Fruit fly (Drosophila melanogaster): ENCODE results near the gene cdi.

The cdi gene

dm6 chr3R:19031210-19031609 lies 62.9 kb downstream of the cdi start, which contains the start of the genes Prp18 and CG6013:
Gene Prp18 (minus strand): TSS chr3R:19031271.
Gene CG6013 (plus strand): TSS chr3R:19031503.
- TF ChIP-seq psq (optimal IDR thresholded peaks at IDR 0.05) (no peak), Myc (optimal IDR thresholded peaks at IDR 0.05) (no peak), insv (optimal IDR thresholded peaks at IDR 0.05) (no peak), Sin3A (optimal IDR thresholded peaks at IDR 0.05) (no peak), h (optimal IDR thresholded peaks at IDR 0.05) (no peak), ttk (optimal IDR thresholded peaks at IDR 0.05) (no peak)

dm6 chr3R:19028758-19029157 lies 65.3 kb downstream of the cdi start, which contains the start of the genes GatA and P5cr:
Gene GatA (minus strand): TSS chr3R:19028857.
Gene P5cr (plus strand): TSS chr3R:19028931.
- TF ChIP-seq ttk (optimal IDR thresholded peaks at IDR 0.05) (no peak), psq (optimal IDR thresholded peaks at IDR 0.05) (no peak), Sin3A (optimal IDR thresholded peaks at IDR 0.05) (no peak), insv (optimal IDR thresholded peaks at IDR 0.05) (no peak), h (optimal IDR thresholded peaks at IDR 0.05) (no peak), Myc (optimal IDR thresholded peaks at IDR 0.05) (no peak)

dm6 chr3R:19027165-19027564 lies 66.9 kb downstream of the cdi start, which contains the start of gene NP15.6:
Gene NP15.6 (plus strand): TSS chr3R:19027368.
- TF ChIP-seq ttk (optimal IDR thresholded peaks at IDR 0.05): no peak
- no peak for TF ChIP-seq Sin3A (optimal IDR thresholded peaks at IDR 0.05)
- TF ChIP-seq h (optimal IDR thresholded peaks at IDR 0.05): no peak
- no peak for TF ChIP-seq Myc (optimal IDR thresholded peaks at IDR 0.05)
- no peak for TF ChIP-seq insv (optimal IDR thresholded peaks at IDR 0.05)
- TF ChIP-seq psq (optimal IDR thresholded peaks at IDR 0.05): no peak

- TF ChIP-seq psq (optimal IDR thresholded peaks at IDR 0.05) (no peak), Myc (optimal IDR thresholded peaks at IDR 0.05) (no peak), Sin3A (optimal IDR thresholded peaks at IDR 0.05) (no peak), ttk (optimal IDR thresholded peaks at IDR 0.05) (no peak), insv (optimal IDR thresholded peaks at IDR 0.05) (no peak), h (optimal IDR thresholded peaks at IDR 0.05) (no peak)
Observed at dm6 chr3R:19024761-19025160, 69.3 kb downstream of the cdi start, which contains the start of gene CG14285. Gene CG14285 (plus strand): TSS chr3R:19025099.

- TF ChIP-seq Myc (optimal IDR thresholded peaks at IDR 0.05): no peak
- TF ChIP-seq h (optimal IDR thresholded peaks at IDR 0.05): no peak
- TF ChIP-seq insv (optimal IDR thresholded peaks at IDR 0.05): no peak
- no peak for TF ChIP-seq psq (optimal IDR thresholded peaks at IDR 0.05)
- TF ChIP-seq Sin3A (optimal IDR thresholded peaks at IDR 0.05): no peak
- no peak for TF ChIP-seq ttk (optimal IDR thresholded peaks at IDR 0.05)
Observed at dm6 chr3R:19023862-19024261, 70.2 kb downstream of the cdi start, which contains the start of the genes CG6005 and CG14286. Gene CG6005 (minus strand): TSS chr3R:19024030. Gene CG14286 (plus strand): TSS chr3R:19024092.

dm6 chr3R:19017318-19018043 lies 76.6 kb downstream of the cdi start:
- no peak for TF ChIP-seq h (optimal IDR thresholded peaks at IDR 0.05)
- TF ChIP-seq insv (optimal IDR thresholded peaks at IDR 0.05): no peak
- TF ChIP-seq psq (optimal IDR thresholded peaks at IDR 0.05): no peak
- no peak for TF ChIP-seq Myc (optimal IDR thresholded peaks at IDR 0.05)
- TF ChIP-seq ttk (optimal IDR thresholded peaks at IDR 0.05): no peak
- no peak for TF ChIP-seq Sin3A (optimal IDR thresholded peaks at IDR 0.05)

dm6 chr3R:19015423-19015810 lies 78.7 kb downstream of the cdi start:
- no peak for TF ChIP-seq insv (optimal IDR thresholded peaks at IDR 0.05)
- no peak for TF ChIP-seq ttk (optimal IDR thresholded peaks at IDR 0.05)
- no peak for TF ChIP-seq Myc (optimal IDR thresholded peaks at IDR 0.05)
- TF ChIP-seq h (optimal IDR thresholded peaks at IDR 0.05): no peak
- no peak for TF ChIP-seq Sin3A (optimal IDR thresholded peaks at IDR 0.05)
- TF ChIP-seq psq (optimal IDR thresholded peaks at IDR 0.05): no peak

- no peak for TF ChIP-seq ttk (optimal IDR thresholded peaks at IDR 0.05)
- no peak for TF ChIP-seq insv (optimal IDR thresholded peaks at IDR 0.05)
- TF ChIP-seq psq (optimal IDR thresholded peaks at IDR 0.05): no peak
- TF ChIP-seq Myc (optimal IDR thresholded peaks at IDR 0.05): no peak
- TF ChIP-seq Sin3A (optimal IDR thresholded peaks at IDR 0.05): no peak
Observed at dm6 chr3R:19014742-19015422, 79.2 kb downstream of the cdi start.

- no peak for TF ChIP-seq Sin3A (optimal IDR thresholded peaks at IDR 0.05)
- no peak for TF ChIP-seq ttk (optimal IDR thresholded peaks at IDR 0.05)
- no peak for TF ChIP-seq insv (optimal IDR thresholded peaks at IDR 0.05)
- TF ChIP-seq h (optimal IDR thresholded peaks at IDR 0.05): no peak
- no peak for TF ChIP-seq psq (optimal IDR thresholded peaks at IDR 0.05)
- TF ChIP-seq Myc (optimal IDR thresholded peaks at IDR 0.05): no peak
Observed at dm6 chr3R:19014027-19014426, 80.0 kb downstream of the cdi start.

dm6 chr3R:19011885-19012284 lies 82.2 kb downstream of the cdi start:
- TF ChIP-seq psq (optimal IDR thresholded peaks at IDR 0.05) (no peak), insv (optimal IDR thresholded peaks at IDR 0.05) (no peak), Sin3A (optimal IDR thresholded peaks at IDR 0.05) (no peak), ttk (optimal IDR thresholded peaks at IDR 0.05) (no peak), h (optimal IDR thresholded peaks at IDR 0.05) (no peak), Myc (optimal IDR thresholded peaks at IDR 0.05) (no peak)

dm6 chr3R:19010923-19011322 lies 83.1 kb downstream of the cdi start:
- TF ChIP-seq Sin3A (optimal IDR thresholded peaks at IDR 0.05) (no peak), Myc (optimal IDR thresholded peaks at IDR 0.05) (no peak), h (optimal IDR thresholded peaks at IDR 0.05) (no peak), ttk (optimal IDR thresholded peaks at IDR 0.05) (no peak), psq (optimal IDR thresholded peaks at IDR 0.05) (no peak), insv (optimal IDR thresholded peaks at IDR 0.05) (no peak)

dm6 chr3R:19001701-19002100 lies 92.4 kb downstream of the cdi start:
- TF ChIP-seq Myc (optimal IDR thresholded peaks at IDR 0.05) (no peak), h (optimal IDR thresholded peaks at IDR 0.05) (no peak), insv (optimal IDR thresholded peaks at IDR 0.05) (no peak), Sin3A (optimal IDR thresholded peaks at IDR 0.05) (no peak), ttk (optimal IDR thresholded peaks at IDR 0.05) (no peak), psq (optimal IDR thresholded peaks at IDR 0.05) (no peak)

Data from Kc167 (cell line).